Fruit fly (Drosophila melanogaster) whole organism: ENCODE data around the gene CG16779.

Source experiments
- CG8478 ChIP-seq: fragments of >200 bp; optimal IDR thresholded peaks from 2 replicates; lab custom pipeline; 2018; ENCODE audit warnings: inconsistent platforms
- Dll ChIP-seq: fragments of >200 bp; optimal IDR thresholded peaks from 2 replicates; lab custom pipeline; 2017
- pan ChIP-seq: fragments of >200 bp; optimal IDR thresholded peaks from 2 replicates; lab custom pipeline; 2017
- psq ChIP-seq: fragments of >200 bp; optimal IDR thresholded peaks from 2 replicates; lab custom pipeline; 2017

dm6 chr3R:9437618-9438017 lies 55.9 kb downstream of the CG16779 start:
- TF ChIP-seq CG8478 (lab: Kevin White, UChicago) (no peak), psq (lab: Kevin White, UChicago) (no peak), pan (lab: Kevin White, UChicago) (no peak), Dll (no peak)
